Worm (Caenorhabditis elegans) whole organism, L3 larva: ENCODE data around the gene dsl-6.

Source experiments
- ZK546.5 ChIP-seq: sonication (generic microtip); optimal IDR thresholded peaks from 2 replicates; lab custom pipeline; 2017; ENCODE audit warnings: missing biosample characterization, missing genetic modification characterization
- ceh-9 ChIP-seq: sonication (generic microtip); optimal IDR thresholded peaks from 2 replicates; lab custom pipeline; 2018; ENCODE audit warnings: missing biosample characterization, missing genetic modification characterization
- lin-15B ChIP-seq: fragments of 150-350 bp; optimal IDR thresholded peaks from 2 replicates; lab custom pipeline; 2014; ENCODE audit warnings: missing biosample characterization, missing genetic modification characterization
- nhr-76 ChIP-seq: fragments of 150-350 bp; sonication (generic microtip); optimal IDR thresholded peaks from 5 replicates; lab custom pipeline; 2014; ENCODE audit warnings: missing biosample characterization, missing genetic modification characterization
- pqm-1 ChIP-seq: fragments of 150-350 bp; optimal IDR thresholded peaks from 2 replicates; lab custom pipeline; 2017; ENCODE audit warnings: missing biosample characterization, missing genetic modification characterization, inconsistent platforms
- snpc-4 ChIP-seq: fragments of 150-350 bp; optimal IDR thresholded peaks from 2 replicates; lab custom pipeline; 2014; ENCODE audit warnings: missing biosample characterization, missing genetic modification characterization
- unc-62 ChIP-seq: fragments of 150-350 bp; sonication (generic microtip); optimal IDR thresholded peaks from 4 replicates; lab custom pipeline; 2014; ENCODE audit warnings: missing biosample characterization, missing genetic modification reagents, missing genetic modification characterization
- ztf-11 ChIP-seq: fragments of 150-350 bp; optimal IDR thresholded peaks from 2 replicates; lab custom pipeline; 2014; ENCODE audit warnings: missing biosample characterization, missing genetic modification characterization

DNA sequence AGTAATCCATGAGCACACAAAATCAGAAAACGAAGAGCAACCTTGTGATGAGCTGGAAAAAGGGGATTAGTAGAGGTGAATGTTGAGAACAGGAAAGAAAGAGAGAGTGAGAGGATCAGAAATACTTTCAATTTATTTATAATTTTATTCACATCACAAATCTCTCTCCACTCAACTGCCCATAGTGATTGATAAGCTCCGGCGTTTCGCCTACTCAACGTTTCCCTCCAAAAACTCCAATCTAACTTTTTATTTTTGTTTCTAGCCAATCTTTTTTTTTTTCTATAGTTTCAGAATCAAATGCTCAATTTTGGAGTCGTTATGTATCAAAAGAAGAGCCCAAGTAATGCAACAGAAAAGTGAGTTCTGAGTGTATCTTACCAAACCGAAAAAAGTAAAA is 27.3 kb upstream of the dsl-6 start, which contains the start of gene kin-4:
- no peak for TF ChIP-seq snpc-4 (tag; lab: Kevin White, UChicago)
- TF ChIP-seq nhr-76 (tag; lab: Kevin White, UChicago) = no peak
- TF ChIP-seq pqm-1 (tag; lab: Kevin White, UChicago) = no peak
- no peak for TF ChIP-seq ZK546.5
- TF ChIP-seq ceh-9 (tag; lab: Kevin White, UChicago) = no peak
- TF ChIP-seq ztf-11 (tag; lab: Kevin White, UChicago) = no peak
- no peak for TF ChIP-seq unc-62 (GFP tag; lab: Kevin White, UChicago)
- TF ChIP-seq lin-15B (tag; lab: Kevin White, UChicago) = no peak
